Fruit fly (Drosophila melanogaster) whole organism, embryonic: Measurements from ENCODE around the gene v.

ENCODE experiments used
- Bgb ChIP-seq: fragments of 200-800 bp; sonication (Bioruptor generic); IDR thresholded peaks from 2 replicates; pipeline ENCODE4 v1.3.6; 2022; ENCODE audit warnings: missing biosample characterization, missing genetic modification characterization; ENCODE audit not compliant: partially characterized antibody
- Bteb2 ChIP-seq: fragments of 200-800 bp; sonication (Bioruptor generic); optimal IDR thresholded peaks from 2 replicates; lab custom pipeline; 2016; ENCODE audit warnings: missing biosample characterization, missing genetic modification characterization
- CG11504 ChIP-seq: fragments of 200-800 bp; sonication (Bioruptor generic); optimal IDR thresholded peaks from 3 replicates; lab custom pipeline; 2019; ENCODE audit warnings: missing biosample characterization, mild to moderate bottlenecking, missing genetic modification characterization, moderate library complexity
- CG1602 ChIP-seq: fragments of 200-800 bp; sonication (Bioruptor generic); optimal IDR thresholded peaks from 3 replicates; lab custom pipeline; 2016; ENCODE audit warnings: missing biosample characterization, missing genetic modification characterization
- CG16813 ChIP-seq: fragments of 200-800 bp; sonication (Bioruptor generic); IDR thresholded peaks from 3 replicates; pipeline ENCODE4 v1.3.6; 2022; ENCODE audit warnings: missing biosample characterization, missing genetic modification characterization; ENCODE audit not compliant: partially characterized antibody
- CG2678 ChIP-seq: fragments of 200-800 bp; sonication (Bioruptor generic); optimal IDR thresholded peaks from 3 replicates; lab custom pipeline; 2019; ENCODE audit warnings: missing biosample characterization, mild to moderate bottlenecking, missing genetic modification characterization, moderate library complexity
- CG3838 ChIP-seq: fragments of 200-800 bp; sonication (Bioruptor generic); optimal IDR thresholded peaks from 3 replicates; lab custom pipeline; 2016; ENCODE audit warnings: missing biosample characterization, missing genetic modification characterization
- CG8290 ChIP-seq, 3 experiments: fragments of 200-800 bp; sonication (Bioruptor generic); optimal IDR thresholded peaks; 2 replicates each; lab custom pipeline; 2016 to 2019; ENCODE audit warnings: missing biosample characterization in 3 of 3, missing genetic modification characterization in 3 of 3, mild to moderate bottlenecking in 2 of 3, moderate library complexity in 1 of 3
- CG9609 ChIP-seq: fragments of 200-800 bp; sonication (Bioruptor generic); optimal IDR thresholded peaks from 3 replicates; lab custom pipeline; 2016; ENCODE audit warnings: missing biosample characterization, missing genetic modification characterization
- Dbx ChIP-seq: fragments of 200-800 bp; sonication (Bioruptor generic); IDR thresholded peaks from 3 replicates; pipeline ENCODE4 v1.3.6; 2022; ENCODE audit warnings: missing biosample characterization, missing genetic modification characterization
- Doc2 ChIP-seq: fragments of 200-800 bp; sonication (Bioruptor generic); IDR thresholded peaks from 2 replicates; pipeline ENCODE4 v1.3.6; 2022; ENCODE audit warnings: missing biosample characterization, missing genetic modification characterization
- Dp ChIP-seq: fragments of 200-800 bp; sonication (Bioruptor generic); optimal IDR thresholded peaks from 2 replicates; lab custom pipeline; 2018; ENCODE audit warnings: missing biosample characterization, mild to moderate bottlenecking, missing genetic modification characterization, moderate library complexity
- Dref ChIP-seq: fragments of 200-800 bp; sonication (Bioruptor generic); IDR thresholded peaks from 2 replicates; pipeline ENCODE4 v1.3.6; 2022; ENCODE audit warnings: missing biosample characterization, missing genetic modification characterization
- Eip74EF ChIP-seq, 2 experiments: fragments of 200-800 bp in 1 of 2; fragments of >200 bp in 1 of 2; sonication (Bioruptor generic) in 1 of 2; optimal IDR thresholded peaks; 2 replicates each; lab custom pipeline; 2017 to 2019; ENCODE audit warnings: missing biosample characterization in 2 of 2, missing genetic modification characterization in 2 of 2, mild to moderate bottlenecking in 1 of 2, moderate library complexity in 1 of 2
- Fer3 ChIP-seq: fragments of 200-800 bp; sonication (Bioruptor generic); optimal IDR thresholded peaks from 2 replicates; lab custom pipeline; 2018; ENCODE audit warnings: missing biosample characterization, mild to moderate bottlenecking, missing genetic modification characterization, moderate library complexity
- Hand ChIP-seq: fragments of 200-800 bp; sonication (Bioruptor generic); optimal IDR thresholded peaks from 2 replicates; lab custom pipeline; 2017; ENCODE audit warnings: mild to moderate bottlenecking, missing biosample characterization, missing genetic modification reagents, missing genetic modification characterization
- Med ChIP-seq: fragments of 200-800 bp; sonication (Bioruptor generic); peaks from one replicate; lab custom pipeline; 2016; ENCODE audit warnings: missing biosample characterization, missing genetic modification characterization, mild to moderate bottlenecking, inconsistent platforms, moderate library complexity
- NC2α ChIP-seq: fragments of 200-800 bp; sonication (Bioruptor generic); optimal IDR thresholded peaks from 2 replicates; lab custom pipeline; 2016; ENCODE audit warnings: missing biosample characterization, missing genetic modification characterization
- Scr ChIP-seq: fragments of 200-800 bp; sonication (Bioruptor generic); IDR thresholded peaks from 2 replicates; pipeline ENCODE4 v1.3.6; 2022; ENCODE audit warnings: missing biosample characterization, missing genetic modification characterization; ENCODE audit not compliant: partially characterized antibody
- Taf1 ChIP-seq: fragments of 200-800 bp; sonication (Bioruptor generic); IDR thresholded peaks from 2 replicates; pipeline ENCODE4 v1.3.6; 2022; ENCODE audit warnings: missing biosample characterization, missing genetic modification characterization
- Xbp1 ChIP-seq: fragments of 200-800 bp; sonication (Bioruptor generic); optimal IDR thresholded peaks from 3 replicates; lab custom pipeline; 2016; ENCODE audit warnings: missing biosample characterization, mild to moderate bottlenecking, missing genetic modification characterization
- ab ChIP-seq: fragments of 200-800 bp; sonication (Bioruptor generic); optimal IDR thresholded peaks from 2 replicates; lab custom pipeline; 2016; ENCODE audit warnings: missing biosample characterization, missing genetic modification characterization
- abd-A ChIP-seq: fragments of 200-800 bp; sonication (Bioruptor generic); optimal IDR thresholded peaks from 3 replicates; lab custom pipeline; 2019; ENCODE audit warnings: missing biosample characterization, mild to moderate bottlenecking, missing genetic modification characterization, moderate library complexity
- bab2 ChIP-seq: fragments of 200-800 bp; sonication (Bioruptor generic); optimal IDR thresholded peaks from 2 replicates; lab custom pipeline; 2016; ENCODE audit warnings: missing biosample characterization, missing genetic modification characterization
- cg ChIP-seq: fragments of 200-800 bp; sonication (Bioruptor generic); optimal IDR thresholded peaks from 3 replicates; lab custom pipeline; 2019; ENCODE audit warnings: missing biosample characterization, mild to moderate bottlenecking, missing genetic modification characterization, moderate library complexity
- chinmo ChIP-seq: fragments of 200-800 bp; sonication (Bioruptor generic); IDR thresholded peaks from 4 replicates; pipeline ENCODE4 v1.3.6; 2022; ENCODE audit warnings: missing biosample characterization, missing genetic modification characterization; ENCODE audit not compliant: partially characterized antibody
- cwo ChIP-seq: fragments of 200-800 bp; sonication (Bioruptor generic); optimal IDR thresholded peaks from 3 replicates; lab custom pipeline; 2017; ENCODE audit warnings: missing biosample characterization, missing genetic modification characterization, mild to moderate bottlenecking, moderate library complexity, missing genetic modification reagents
- en ChIP-seq: fragments of 200-800 bp; sonication (Bioruptor generic); optimal IDR thresholded peaks from 2 replicates; lab custom pipeline; 2016; ENCODE audit warnings: missing biosample characterization, missing genetic modification characterization
- ham ChIP-seq: fragments of 200-800 bp; sonication (Bioruptor generic); IDR thresholded peaks from 2 replicates; pipeline ENCODE4 v1.3.6; 2022; ENCODE audit warnings: missing biosample characterization, missing genetic modification characterization
- kah ChIP-seq: fragments of 200-800 bp; sonication (Bioruptor generic); optimal IDR thresholded peaks from 2 replicates; lab custom pipeline; 2018; ENCODE audit warnings: missing biosample characterization, mild to moderate bottlenecking, missing genetic modification characterization
- lbe ChIP-seq: fragments of 200-800 bp; sonication (Bioruptor generic); optimal IDR thresholded peaks from 2 replicates; lab custom pipeline; 2016; ENCODE audit warnings: missing biosample characterization, mild to moderate bottlenecking, missing genetic modification characterization
- maf-S ChIP-seq: fragments of 200-800 bp; sonication (Bioruptor generic); optimal IDR thresholded peaks from 2 replicates; lab custom pipeline; 2016; ENCODE audit warnings: missing biosample characterization, missing genetic modification characterization
- pfk ChIP-seq: fragments of 200-800 bp; sonication (Bioruptor generic); optimal IDR thresholded peaks from 2 replicates; lab custom pipeline; 2018; ENCODE audit warnings: missing biosample characterization, mild to moderate bottlenecking, missing genetic modification characterization, moderate library complexity
- pnt ChIP-seq: fragments of 200-800 bp; sonication (Bioruptor generic); optimal IDR thresholded peaks from 3 replicates; lab custom pipeline; 2016; ENCODE audit warnings: missing biosample characterization, missing genetic modification characterization
- salm ChIP-seq: fragments of 200-800 bp; sonication (Bioruptor generic); optimal IDR thresholded peaks from 2 replicates; lab custom pipeline; 2018; ENCODE audit warnings: missing biosample characterization, mild to moderate bottlenecking, missing genetic modification characterization
- schlank ChIP-seq: fragments of 200-800 bp; sonication (Bioruptor generic); optimal IDR thresholded peaks from 2 replicates; lab custom pipeline; 2018; ENCODE audit warnings: missing biosample characterization, mild to moderate bottlenecking, missing genetic modification characterization
- sd ChIP-seq: fragments of 200-800 bp; sonication (Bioruptor generic); optimal IDR thresholded peaks from 3 replicates; lab custom pipeline; 2018; ENCODE audit warnings: missing biosample characterization, mild to moderate bottlenecking, missing genetic modification characterization, moderate library complexity
- so ChIP-seq: fragments of 200-800 bp; sonication (Bioruptor generic); IDR thresholded peaks from 3 replicates; pipeline ENCODE4 v1.3.6; 2022; ENCODE audit warnings: missing biosample characterization, missing genetic modification characterization
- ssp ChIP-seq: fragments of 200-800 bp; sonication (Bioruptor generic); IDR thresholded peaks from 2 replicates; pipeline ENCODE4 v1.3.6; 2022; ENCODE audit warnings: missing biosample characterization, missing genetic modification characterization
- tio ChIP-seq: fragments of 200-800 bp; sonication (Bioruptor generic); optimal IDR thresholded peaks from 2 replicates; lab custom pipeline; 2017; ENCODE audit warnings: missing biosample characterization, missing genetic modification characterization, inconsistent platforms
- toy ChIP-seq: fragments of 200-800 bp; sonication (Bioruptor generic); IDR thresholded peaks from 2 replicates; pipeline ENCODE4 v1.3.6; 2022; ENCODE audit warnings: missing biosample characterization, missing genetic modification characterization
- trh ChIP-seq: fragments of 200-800 bp; sonication (Bioruptor generic); optimal IDR thresholded peaks from 2 replicates; lab custom pipeline; 2016; ENCODE audit warnings: missing biosample characterization, missing genetic modification characterization
- twi ChIP-seq: fragments of 200-800 bp; optimal IDR thresholded peaks from 2 replicates; lab custom pipeline; 2019; ENCODE audit warnings: missing biosample characterization, mild to moderate bottlenecking, missing genetic modification characterization, moderate library complexity
- unc-4 ChIP-seq: fragments of 200-800 bp; sonication (Bioruptor generic); IDR thresholded peaks from 2 replicates; pipeline ENCODE4 v1.3.6; 2022; ENCODE audit warnings: missing biosample characterization, missing genetic modification characterization; ENCODE audit not compliant: partially characterized antibody
- unpg ChIP-seq: fragments of 200-800 bp; sonication (Bioruptor generic); optimal IDR thresholded peaks from 3 replicates; lab custom pipeline; 2018; ENCODE audit warnings: missing biosample characterization, mild to moderate bottlenecking, missing genetic modification characterization, moderate library complexity
- vvl ChIP-seq: fragments of 200-800 bp; sonication (Bioruptor generic); IDR thresholded peaks from 2 replicates; pipeline ENCODE4 v1.3.6; 2022; ENCODE audit warnings: missing biosample characterization, missing genetic modification characterization
- zfh1 ChIP-seq: fragments of 200-800 bp; sonication (Bioruptor generic); IDR thresholded peaks from 3 replicates; pipeline ENCODE4 v1.3.6; 2022; ENCODE audit warnings: missing biosample characterization, missing genetic modification characterization

v gene

DNA sequence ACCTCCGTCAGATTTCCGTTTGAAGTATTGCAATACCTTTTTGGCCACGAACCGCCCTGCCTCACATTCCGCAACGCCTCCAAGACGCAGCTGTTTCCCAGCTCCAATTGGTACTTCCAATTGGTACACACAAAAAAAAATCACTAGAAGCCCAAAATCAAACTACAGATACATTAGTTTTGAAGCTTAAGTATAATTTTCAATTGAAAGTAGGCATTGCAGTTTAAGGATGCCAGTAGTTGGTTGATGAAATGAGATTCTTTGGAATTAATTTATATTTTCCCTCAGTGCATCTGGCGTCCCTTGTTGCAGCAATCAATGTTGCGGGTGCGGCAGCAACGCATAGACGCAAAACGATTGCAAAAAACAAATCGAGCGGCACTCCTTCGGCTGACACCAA lies 10.0 kb downstream of the v start (continued):
- TF ChIP-seq CG16813 (GFP tag; lab: Robert Waterston, UW) (no peak), CG11504 (tag; lab: Kevin White, UChicago) (peak; percentile 14), Med (peak; percentile 24), Fer3 (tag; lab: Kevin White, UChicago) (no peak)

- peak; percentile 35 for TF ChIP-seq abd-A (tag; lab: Kevin White, UChicago)
- no peak for TF ChIP-seq Dp
- TF ChIP-seq ab (GFP tag; lab: Kevin White, UChicago) = no peak
- TF ChIP-seq vvl (GFP tag; lab: Robert Waterston, UW) = 0 out of 2 replicates have a peak, but pooled peaks have one; percentile 30
- peak; percentile 22 for TF ChIP-seq cg (GFP tag; lab: Kevin White, UChicago)
- TF ChIP-seq sd = peak; percentile 98
- peak; percentile 64; the same call in 1 of the 4 replicates for TF ChIP-seq chinmo (GFP tag; lab: Robert Waterston, UW)
These were observed 11.8 kb downstream of the v start for dm6 chrX:10935587-10935986.

DNA sequence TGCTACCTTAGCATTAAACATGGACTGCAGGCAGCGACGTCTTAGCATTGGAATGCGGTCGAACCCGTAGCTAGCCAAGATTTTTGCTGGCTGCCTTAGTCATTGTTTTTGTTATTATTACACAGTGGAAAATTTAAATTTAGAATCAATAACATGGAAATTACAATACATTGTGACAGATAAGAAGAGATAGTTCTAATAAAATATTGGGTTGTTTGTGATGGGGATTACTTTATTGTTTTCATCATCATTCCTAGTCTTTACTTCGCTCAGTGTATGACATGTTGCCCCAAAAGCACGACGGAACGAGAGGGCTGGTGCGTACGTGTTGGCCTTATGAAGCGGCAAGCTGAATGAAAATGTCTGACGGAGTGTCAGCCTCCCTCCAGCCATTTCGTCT lies 12.8 kb downstream of the v start:
- no peak for TF ChIP-seq Dref (GFP tag; lab: Robert Waterston, UW)
- TF ChIP-seq schlank (tag; lab: Kevin White, UChicago) = peak; percentile 56
- TF ChIP-seq tio (GFP tag; lab: Kevin White, UChicago) = peak; percentile 48
- TF ChIP-seq unc-4 (GFP tag; lab: Robert Waterston, UW) = no peak
- TF ChIP-seq Xbp1 (GFP tag; lab: Kevin White, UChicago) = peak; percentile 85
- peak; percentile 83 for TF ChIP-seq en (GFP tag; lab: Kevin White, UChicago)
- peak; percentile 37 for TF ChIP-seq trh (GFP tag; lab: Kevin White, UChicago)
- peak; percentile 67 for TF ChIP-seq CG9609 (GFP tag; lab: Kevin White, UChicago)
- peak; percentile 83 for TF ChIP-seq salm (tag; lab: Kevin White, UChicago)
- peak; percentile 92 for TF ChIP-seq CG2678 (tag; lab: Kevin White, UChicago)
- TF ChIP-seq so = peak; percentile 91
- TF ChIP-seq lbe (GFP tag; lab: Kevin White, UChicago) = no peak
- peak; percentile 67 for TF ChIP-seq CG1602 (GFP tag; lab: Kevin White, UChicago)
- peak; percentile 89 for TF ChIP-seq unpg (GFP tag; lab: Kevin White, UChicago)
- peak; percentile 68; the same call in 1 of the 2 replicates for TF ChIP-seq Taf1
- peak; percentile 18 for TF ChIP-seq CG3838 (GFP tag; lab: Kevin White, UChicago)
- peak; percentile 83 for TF ChIP-seq pnt (GFP tag; lab: Kevin White, UChicago)
- no peak for TF ChIP-seq pfk
- peak; percentile 68 for TF ChIP-seq toy (GFP tag; lab: Robert Waterston, UW)
- peak; percentile 71 for TF ChIP-seq maf-S
- TF ChIP-seq CG8290 (GFP tag; optimal IDR thresholded peaks at IDR 0.05; lab: Kevin White, UChicago) = peak; percentile 56
- TF ChIP-seq CG8290 (tag; optimal IDR thresholded peaks at IDR 0.05; lab: Kevin White, UChicago) = peak in 1 of 2 experiments; percentile 93
- peak in 1 of 2 experiments; percentile 80 for TF ChIP-seq Eip74EF (GFP tag; optimal IDR thresholded peaks at IDR 0.05; lab: Kevin White, UChicago)
- peak; percentile 72 for TF ChIP-seq Bteb2 (GFP tag; lab: Kevin White, UChicago)
- TF ChIP-seq Bgb = no peak
- peak; percentile 74; the same call in 2 of the 3 replicates for TF ChIP-seq Dbx
- peak; percentile 79 for TF ChIP-seq zfh1
- TF ChIP-seq NC2α (GFP tag; lab: Kevin White, UChicago) = peak; percentile 46
- peak; percentile 76 for TF ChIP-seq cwo
- peak; percentile 30 for TF ChIP-seq Hand (GFP tag; lab: Kevin White, UChicago)
- TF ChIP-seq kah (GFP tag; lab: Kevin White, UChicago) = peak; percentile 75
- TF ChIP-seq bab2 (GFP tag; lab: Kevin White, UChicago) = peak; percentile 73
- TF ChIP-seq twi (tag; lab: Kevin White, UChicago) = peak; percentile 49
- TF ChIP-seq Scr (GFP tag; lab: Robert Waterston, UW) = no peak
- TF ChIP-seq Doc2 (GFP tag; lab: Robert Waterston, UW) = no peak
- peak; percentile 68 for TF ChIP-seq ssp (GFP tag; lab: Robert Waterston, UW)
- no peak for TF ChIP-seq ham (GFP tag; lab: Robert Waterston, UW)
